Fruit fly (Drosophila melanogaster) whole organism, embryonic: Measurements from ENCODE around the gene D1.
A peak's percentile ranks its signal among the peaks of the same experiment; 100 is the strongest.

Experiments used
- Bgb ChIP-seq: fragments of 200-800 bp; sonication (Bioruptor generic); IDR thresholded peaks from 2 replicates; pipeline ENCODE4 v1.3.6; 2022; ENCODE audit warnings: missing biosample characterization, missing genetic modification characterization; ENCODE audit not compliant: partially characterized antibody
- CG10147 ChIP-seq: fragments of 200-800 bp; sonication (Bioruptor generic); optimal IDR thresholded peaks from 2 replicates; lab custom pipeline; 2019; ENCODE audit warnings: missing biosample characterization, mild to moderate bottlenecking, missing genetic modification characterization, moderate library complexity
- CG10274 ChIP-seq: fragments of 200-800 bp; sonication (Bioruptor generic); optimal IDR thresholded peaks from 3 replicates; lab custom pipeline; 2017; ENCODE audit warnings: missing biosample characterization, mild to moderate bottlenecking, missing genetic modification characterization
- CG10462 ChIP-seq: fragments of 200-800 bp; sonication (Bioruptor generic); optimal IDR thresholded peaks from 2 replicates; lab custom pipeline; 2016; ENCODE audit warnings: missing biosample characterization, missing genetic modification characterization
- CG11456 ChIP-seq: fragments of 200-800 bp; sonication (Bioruptor generic); IDR thresholded peaks from 3 replicates; pipeline ENCODE4 v1.3.6; 2022; ENCODE audit warnings: missing biosample characterization, missing genetic modification characterization
- CG11696 ChIP-seq: fragments of 200-800 bp; sonication (Bioruptor generic); IDR thresholded peaks from 2 replicates; pipeline ENCODE4 v1.3.6; 2022; ENCODE audit warnings: missing biosample characterization, missing genetic modification characterization
- CG12236 ChIP-seq: fragments of 200-800 bp; sonication (Bioruptor generic); optimal IDR thresholded peaks from 2 replicates; lab custom pipeline; 2016; ENCODE audit warnings: missing biosample characterization, missing genetic modification characterization
- CG12299 ChIP-seq: fragments of 200-800 bp; sonication (Bioruptor generic); optimal IDR thresholded peaks from 2 replicates; lab custom pipeline; 2018; ENCODE audit warnings: missing biosample characterization, mild to moderate bottlenecking, missing genetic modification characterization
- CG12942 ChIP-seq: fragments of 200-800 bp; sonication (Bioruptor generic); optimal IDR thresholded peaks from 3 replicates; lab custom pipeline; 2016; ENCODE audit warnings: missing biosample characterization, missing genetic modification characterization
- CG15269 ChIP-seq: fragments of 200-800 bp; sonication (Bioruptor generic); optimal IDR thresholded peaks from 2 replicates; lab custom pipeline; 2018; ENCODE audit warnings: missing biosample characterization, mild to moderate bottlenecking, missing genetic modification characterization, moderate library complexity
- CG16863 ChIP-seq: fragments of 200-800 bp; sonication (Bioruptor generic); optimal IDR thresholded peaks from 3 replicates; lab custom pipeline; 2016; ENCODE audit warnings: missing biosample characterization, missing genetic modification characterization
- CG18619 ChIP-seq: fragments of 200-800 bp; sonication (Bioruptor generic); optimal IDR thresholded peaks from 3 replicates; lab custom pipeline; 2017; ENCODE audit warnings: missing biosample characterization, mild to moderate bottlenecking, missing genetic modification characterization
- CG2199 ChIP-seq: fragments of 200-800 bp; sonication (Bioruptor generic); IDR thresholded peaks from 3 replicates; pipeline ENCODE4 v1.3.6; 2022; ENCODE audit warnings: missing biosample characterization, missing genetic modification characterization
- CG30431 ChIP-seq: fragments of 200-800 bp; sonication (Bioruptor generic); optimal IDR thresholded peaks from 2 replicates; lab custom pipeline; 2017; ENCODE audit warnings: missing biosample characterization, missing genetic modification characterization
- CG31388 ChIP-seq: fragments of 200-800 bp; sonication (Bioruptor generic); optimal IDR thresholded peaks from 2 replicates; lab custom pipeline; 2016; ENCODE audit warnings: missing biosample characterization, missing genetic modification characterization
- CG4404 ChIP-seq: fragments of 200-800 bp; sonication (Bioruptor generic); IDR thresholded peaks from 2 replicates; pipeline ENCODE4 v1.3.6; 2022; ENCODE audit warnings: missing biosample characterization, missing genetic modification characterization
- CG6813 ChIP-seq: fragments of 200-800 bp; sonication (Bioruptor generic); optimal IDR thresholded peaks from 2 replicates; lab custom pipeline; 2017; ENCODE audit warnings: missing biosample characterization, missing genetic modification characterization, mild to moderate bottlenecking, moderate library complexity, missing genetic modification reagents
- CG7745 ChIP-seq: fragments of 200-800 bp; sonication (Bioruptor generic); optimal IDR thresholded peaks from 2 replicates; lab custom pipeline; 2018; ENCODE audit warnings: missing biosample characterization, mild to moderate bottlenecking, missing genetic modification characterization, moderate library complexity
- CG8359 ChIP-seq: fragments of 200-800 bp; sonication (Bioruptor generic); optimal IDR thresholded peaks from 2 replicates; lab custom pipeline; 2017; ENCODE audit warnings: missing biosample characterization, mild to moderate bottlenecking, missing genetic modification characterization, borderline replicate concordance
- CG9932 ChIP-seq: fragments of 200-800 bp; sonication (Bioruptor generic); IDR thresholded peaks from 2 replicates; pipeline ENCODE4 v1.3.6; 2022; ENCODE audit warnings: missing biosample characterization, missing genetic modification characterization
- CHES-1-like ChIP-seq: fragments of 200-800 bp; sonication (Bioruptor generic); optimal IDR thresholded peaks from 2 replicates; lab custom pipeline; 2016; ENCODE audit warnings: missing biosample characterization, missing genetic modification characterization
- Dp ChIP-seq: fragments of 200-800 bp; sonication (Bioruptor generic); optimal IDR thresholded peaks from 2 replicates; lab custom pipeline; 2018; ENCODE audit warnings: missing biosample characterization, mild to moderate bottlenecking, missing genetic modification characterization, moderate library complexity
- E2f1 ChIP-seq: fragments of 200-800 bp; sonication (Bioruptor generic); IDR thresholded peaks from 2 replicates; pipeline ENCODE4 v1.3.6; 2022; ENCODE audit warnings: missing biosample characterization, missing genetic modification characterization
- Fer1 ChIP-seq: fragments of 200-800 bp; sonication (Bioruptor generic); optimal IDR thresholded peaks from 2 replicates; lab custom pipeline; 2017; ENCODE audit warnings: missing biosample characterization, mild to moderate bottlenecking, missing genetic modification characterization
- Fer3 ChIP-seq: fragments of 200-800 bp; sonication (Bioruptor generic); optimal IDR thresholded peaks from 2 replicates; lab custom pipeline; 2018; ENCODE audit warnings: missing biosample characterization, mild to moderate bottlenecking, missing genetic modification characterization, moderate library complexity
- HmgD ChIP-seq: fragments of 200-800 bp; sonication (Bioruptor generic); optimal IDR thresholded peaks from 3 replicates; lab custom pipeline; 2016; ENCODE audit warnings: missing biosample characterization, missing genetic modification characterization
- HmgZ ChIP-seq: fragments of 200-800 bp; sonication (Bioruptor generic); optimal IDR thresholded peaks from 2 replicates; lab custom pipeline; 2018; ENCODE audit warnings: missing biosample characterization, mild to moderate bottlenecking, missing genetic modification characterization
- Lim3 ChIP-seq: fragments of 200-800 bp; sonication (Bioruptor generic); IDR thresholded peaks from 2 replicates; pipeline ENCODE4 v1.3.6; 2022; ENCODE audit warnings: missing biosample characterization, missing genetic modification characterization
- Lpt ChIP-seq: fragments of >200 bp; optimal IDR thresholded peaks from 2 replicates; lab custom pipeline; 2018; ENCODE audit warnings: missing biosample characterization, missing genetic modification characterization
- Med ChIP-seq: fragments of 200-800 bp; sonication (Bioruptor generic); peaks from one replicate; lab custom pipeline; 2016; ENCODE audit warnings: missing biosample characterization, missing genetic modification characterization, mild to moderate bottlenecking, inconsistent platforms, moderate library complexity
- NC2α ChIP-seq: fragments of 200-800 bp; sonication (Bioruptor generic); optimal IDR thresholded peaks from 2 replicates; lab custom pipeline; 2016; ENCODE audit warnings: missing biosample characterization, missing genetic modification characterization
- Nf-YB ChIP-seq: fragments of 200-800 bp; sonication (Bioruptor generic); optimal IDR thresholded peaks from 3 replicates; lab custom pipeline; 2019; ENCODE audit warnings: missing biosample characterization, mild to moderate bottlenecking, missing genetic modification characterization, moderate library complexity
- Rfx ChIP-seq: fragments of 200-800 bp; sonication (Bioruptor generic); IDR thresholded peaks from 2 replicates; pipeline ENCODE4 v1.3.6; 2022; ENCODE audit warnings: missing biosample characterization, missing genetic modification characterization
- Rx ChIP-seq: fragments of 200-800 bp; sonication (Bioruptor generic); IDR thresholded peaks from 2 replicates; pipeline ENCODE4 v1.3.6; 2022; ENCODE audit warnings: missing biosample characterization, missing genetic modification characterization
- Spps ChIP-seq: fragments of 200-800 bp; sonication (Bioruptor generic); optimal IDR thresholded peaks from 2 replicates; lab custom pipeline; 2018; ENCODE audit warnings: missing biosample characterization, mild to moderate bottlenecking, missing genetic modification characterization
- Xrp1 ChIP-seq: fragments of 200-800 bp; sonication (Bioruptor generic); IDR thresholded peaks from 2 replicates; pipeline ENCODE4 v1.3.6; 2022; ENCODE audit warnings: missing biosample characterization, missing genetic modification characterization
- ac ChIP-seq: fragments of 200-800 bp; sonication (Bioruptor generic); optimal IDR thresholded peaks from 3 replicates; lab custom pipeline; 2017; ENCODE audit warnings: missing biosample characterization, mild to moderate bottlenecking, missing genetic modification characterization
- amos ChIP-seq: fragments of 200-800 bp; sonication (Bioruptor generic); IDR thresholded peaks from 2 replicates; pipeline ENCODE4 v1.3.6; 2022; ENCODE audit warnings: missing biosample characterization, missing genetic modification characterization; ENCODE audit not compliant: partially characterized antibody
- cad ChIP-seq: fragments of >200 bp; optimal IDR thresholded peaks from 2 replicates; lab custom pipeline; 2017; ENCODE audit warnings: missing biosample characterization, missing genetic modification characterization
- cas ChIP-seq: fragments of 200-800 bp; sonication (Bioruptor generic); IDR thresholded peaks from 2 replicates; pipeline ENCODE4 v1.3.6; 2022; ENCODE audit warnings: missing biosample characterization, missing genetic modification characterization
- da ChIP-seq: fragments of 200-800 bp; sonication (Bioruptor generic); optimal IDR thresholded peaks from 2 replicates; lab custom pipeline; 2016; ENCODE audit warnings: missing biosample characterization, missing genetic modification characterization
- eve ChIP-seq, 2 experiments: fragments of >200 bp; optimal IDR thresholded peaks; 2 replicates each; lab custom pipeline; 2017; ENCODE audit warnings: missing biosample characterization in 2 of 2, missing genetic modification characterization in 2 of 2
- exex ChIP-seq: fragments of 200-800 bp; sonication (Bioruptor generic); optimal IDR thresholded peaks from 4 replicates; lab custom pipeline; 2018; ENCODE audit warnings: missing biosample characterization, mild to moderate bottlenecking, missing genetic modification characterization, moderate library complexity
- eyg ChIP-seq: fragments of 200-800 bp; sonication (Bioruptor generic); optimal IDR thresholded peaks from 3 replicates; lab custom pipeline; 2016; ENCODE audit warnings: missing biosample characterization, missing genetic modification characterization
- gce ChIP-seq: fragments of 200-800 bp; sonication (Bioruptor generic); IDR thresholded peaks from 3 replicates; pipeline ENCODE4 v1.3.6; 2022; ENCODE audit warnings: missing biosample characterization, missing genetic modification characterization
- nau ChIP-seq: fragments of 200-800 bp; sonication (Bioruptor generic); optimal IDR thresholded peaks from 3 replicates; lab custom pipeline; 2017; ENCODE audit warnings: missing biosample characterization, mild to moderate bottlenecking, missing genetic modification characterization, missing genetic modification reagents
- pita ChIP-seq: fragments of 200-800 bp; sonication (Bioruptor generic); optimal IDR thresholded peaks from 2 replicates; lab custom pipeline; 2017; ENCODE audit warnings: missing biosample characterization, mild to moderate bottlenecking, missing genetic modification characterization
- ssp ChIP-seq: fragments of 200-800 bp; sonication (Bioruptor generic); IDR thresholded peaks from 2 replicates; pipeline ENCODE4 v1.3.6; 2022; ENCODE audit warnings: missing biosample characterization, missing genetic modification characterization
- sug ChIP-seq: fragments of 200-800 bp; optimal IDR thresholded peaks from 2 replicates; lab custom pipeline; 2019; ENCODE audit warnings: missing biosample characterization, mild to moderate bottlenecking, missing genetic modification characterization, moderate library complexity
- yki ChIP-seq: fragments of >200 bp; optimal IDR thresholded peaks from 3 replicates; lab custom pipeline; 2018
- z ChIP-seq: fragments of 200-800 bp; sonication (Bioruptor generic); IDR thresholded peaks from 3 replicates; pipeline ENCODE4 v1.3.6; 2022; ENCODE audit warnings: missing biosample characterization, missing genetic modification characterization

Gene D1

dm6 chr3R:9220064-9220864 is 20.2 kb downstream of the D1 start (continued):
- TF ChIP-seq CG31388 (GFP tag; lab: Kevin White, UChicago) (no peak), HmgD (GFP tag; lab: Kevin White, UChicago) (peak; percentile 1), CG6813 (GFP tag; lab: Kevin White, UChicago) (peak; percentile 21), sug (tag; lab: Kevin White, UChicago) (peak; percentile 3), pita (no peak), Bgb (GFP tag; lab: Robert Waterston, UW) (peak; percentile 17; the same call in 1 of the 2 replicates), yki (no peak), ssp (GFP tag; lab: Robert Waterston, UW) (no peak), CG11456 (GFP tag; lab: Robert Waterston, UW) (no peak; the same call in 2 of the 3 replicates), cas (GFP tag; lab: Robert Waterston, UW) (no peak), CG12236 (no peak), CG10147 (GFP tag; lab: Kevin White, UChicago) (no peak), CG12942 (GFP tag; lab: Kevin White, UChicago) (no peak), Fer3 (tag; lab: Kevin White, UChicago) (peak; percentile 36), CG16863 (no peak), Nf-YB (GFP tag; lab: Kevin White, UChicago) (peak; percentile 10), CG10274 (GFP tag; lab: Kevin White, UChicago) (no peak), CHES-1-like (GFP tag; lab: Kevin White, UChicago) (peak; percentile 30), CG15269 (peak; percentile 8), Rfx (GFP tag; lab: Robert Waterston, UW) (peak; percentile 83), CG7745 (tag; lab: Kevin White, UChicago) (no peak), CG18619 (GFP tag; lab: Kevin White, UChicago) (no peak), NC2α (no peak), CG2199 (GFP tag; lab: Robert Waterston, UW) (no peak), gce (no peak), CG30431 (GFP tag; lab: Kevin White, UChicago) (no peak), exex (tag; lab: Kevin White, UChicago) (no peak), Spps (no peak), ac (GFP tag; lab: Kevin White, UChicago) (no peak), z (GFP tag; lab: Robert Waterston, UW) (no peak), Med (peak; percentile 89), Xrp1 (peak; percentile 58; the same call in 1 of the 2 replicates), cad (GFP tag; lab: Kevin White, UChicago) (no peak), CG12299 (peak; percentile 21), eyg (GFP tag; lab: Kevin White, UChicago) (peak; percentile 66), CG11696 (GFP tag; lab: Robert Waterston, UW) (peak; percentile 74), da (no peak), Lim3 (GFP tag; lab: Robert Waterston, UW) (no peak), Fer1 (GFP tag; lab: Kevin White, UChicago) (peak; percentile 12), CG8359 (no peak), CG10462 (GFP tag; lab: Kevin White, UChicago) (no peak), Dp (no peak), eve (GFP tag; optimal IDR thresholded peaks at IDR 0.05; lab: Kevin White, UChicago) (peak in 1 of 2 experiments; percentile 56), E2f1 (GFP tag; lab: Robert Waterston, UW) (no peak), CG4404 (GFP tag; lab: Robert Waterston, UW) (no peak), CG9932 (peak; percentile 70), HmgZ (tag; lab: Kevin White, UChicago) (peak; percentile 44), amos (GFP tag; lab: Robert Waterston, UW) (no peak), Rx (GFP tag; lab: Robert Waterston, UW) (no peak), Lpt (no peak), nau (GFP tag; lab: Kevin White, UChicago) (no peak)
